Fruit fly (Drosophila melanogaster) whole organism, adult: ENCODE data around the gene mRpL4.

Experiments
- CG11617 ChIP-seq: fragments of 200-800 bp; sonication (Bioruptor generic); optimal IDR thresholded peaks from 2 replicates; lab custom pipeline; 2017; ENCODE audit warnings: mild to moderate bottlenecking, missing biosample characterization, missing genetic modification reagents, missing genetic modification characterization
- CG12768 ChIP-seq: fragments of 200-800 bp; sonication (Bioruptor generic); optimal IDR thresholded peaks from 2 replicates; lab custom pipeline; 2017; ENCODE audit warnings: missing biosample characterization, missing genetic modification characterization, mild to moderate bottlenecking, moderate library complexity, missing genetic modification reagents
- CG14711 ChIP-seq: fragments of 200-800 bp; sonication (Bioruptor generic); optimal IDR thresholded peaks from 2 replicates; lab custom pipeline; 2018; ENCODE audit warnings: missing biosample characterization, mild to moderate bottlenecking, missing genetic modification characterization, moderate library complexity
- CG1620 ChIP-seq: fragments of 200-800 bp; sonication (Bioruptor generic); optimal IDR thresholded peaks from 2 replicates; lab custom pipeline; 2016; ENCODE audit warnings: missing biosample characterization, missing genetic modification characterization
- CG33017 ChIP-seq: fragments of 200-800 bp; sonication (Bioruptor generic); optimal IDR thresholded peaks from 2 replicates; lab custom pipeline; 2018; ENCODE audit warnings: missing biosample characterization, mild to moderate bottlenecking, missing genetic modification characterization, moderate library complexity
- CG5204 ChIP-seq: fragments of 200-800 bp; sonication (Bioruptor generic); optimal IDR thresholded peaks from 2 replicates; lab custom pipeline; 2016; ENCODE audit warnings: missing biosample characterization, missing genetic modification characterization
- CG7045 ChIP-seq: fragments of 200-800 bp; sonication (Bioruptor generic); optimal IDR thresholded peaks from 2 replicates; lab custom pipeline; 2017; ENCODE audit warnings: missing biosample characterization, mild to moderate bottlenecking, missing genetic modification characterization
- CG7101 ChIP-seq: fragments of 200-800 bp; sonication (Bioruptor generic); optimal IDR thresholded peaks from 2 replicates; lab custom pipeline; 2018; ENCODE audit warnings: missing biosample characterization, mild to moderate bottlenecking, missing genetic modification characterization, moderate library complexity
- Clk ChIP-seq: fragments of 200-800 bp; sonication (Bioruptor generic); optimal IDR thresholded peaks from 2 replicates; lab custom pipeline; 2017; ENCODE audit warnings: missing biosample characterization, missing genetic modification characterization
- Crg-1 ChIP-seq: fragments of 200-800 bp; sonication (Bioruptor generic); optimal IDR thresholded peaks from 2 replicates; lab custom pipeline; 2016; ENCODE audit warnings: missing biosample characterization, missing genetic modification characterization
- Hr96 ChIP-seq: fragments of 200-800 bp; sonication (Bioruptor generic); optimal IDR thresholded peaks from 2 replicates; lab custom pipeline; 2016; ENCODE audit warnings: missing biosample characterization, missing genetic modification characterization
- Mnt ChIP-seq: fragments of 200-800 bp; sonication (Bioruptor generic); optimal IDR thresholded peaks from 2 replicates; lab custom pipeline; 2016; ENCODE audit warnings: missing biosample characterization, mild to moderate bottlenecking, missing genetic modification characterization
- bab1 ChIP-seq: fragments of 200-800 bp; sonication (Bioruptor generic); optimal IDR thresholded peaks from 3 replicates; lab custom pipeline; 2019; ENCODE audit warnings: missing biosample characterization, mild to moderate bottlenecking, missing genetic modification characterization, moderate library complexity
- cic ChIP-seq: fragments of 200-800 bp; sonication (Bioruptor generic); optimal IDR thresholded peaks from 2 replicates; lab custom pipeline; 2017; ENCODE audit warnings: missing biosample characterization, mild to moderate bottlenecking, missing genetic modification characterization, moderate library complexity
- cnc ChIP-seq, 2 experiments: fragments of >200 bp; optimal IDR thresholded peaks; 2 replicates each; lab custom pipeline; 2017
- kay ChIP-seq: fragments of 200-800 bp; sonication (Bioruptor generic); peaks from one replicate; lab custom pipeline; 2016; ENCODE audit warnings: missing biosample characterization, missing genetic modification characterization, borderline replicate concordance
- ovo ChIP-seq: fragments of 200-800 bp; sonication (Bioruptor generic); optimal IDR thresholded peaks from 2 replicates; lab custom pipeline; 2016; ENCODE audit warnings: missing biosample characterization, missing genetic modification characterization
- pad ChIP-seq: fragments of 200-800 bp; sonication (Bioruptor generic); optimal IDR thresholded peaks from 3 replicates; lab custom pipeline; 2017; ENCODE audit warnings: missing biosample characterization, missing genetic modification characterization, mild to moderate bottlenecking, moderate library complexity, missing genetic modification reagents
- tj ChIP-seq: fragments of 200-800 bp; sonication (Bioruptor generic); optimal IDR thresholded peaks from 3 replicates; lab custom pipeline; 2017; ENCODE audit warnings: missing biosample characterization, mild to moderate bottlenecking, missing genetic modification characterization, moderate library complexity
- toe ChIP-seq: fragments of 200-800 bp; sonication (Bioruptor generic); optimal IDR thresholded peaks from 2 replicates; lab custom pipeline; 2016; ENCODE audit warnings: missing biosample characterization, missing genetic modification characterization

Gene mRpL4

dm6 chr2L:16350742-16351568 lies 22.0 kb upstream of the mRpL4 start:
- TF ChIP-seq toe (GFP tag; lab: Kevin White, UChicago) (peak; percentile 86), CG12768 (peak; percentile 96), CG7045 (GFP tag; lab: Kevin White, UChicago) (peak; percentile 96), bab1 (GFP tag; lab: Kevin White, UChicago) (peak; percentile 99), CG7101 (tag; lab: Kevin White, UChicago) (peak; percentile 97), pad (GFP tag; lab: Kevin White, UChicago) (peak; percentile 88), Clk (GFP tag; lab: Kevin White, UChicago) (peak; percentile 91), Crg-1 (peak; percentile 93), cic (GFP tag; lab: Kevin White, UChicago) (peak; percentile 72), CG1620 (GFP tag; lab: Kevin White, UChicago) (peak; percentile 90), tj (peak; percentile 98), Mnt (GFP tag; lab: Kevin White, UChicago) (peak; percentile 85), CG5204 (GFP tag; lab: Kevin White, UChicago) (peak; percentile 94), CG14711 (peak; percentile 93), kay (GFP tag; lab: Kevin White, UChicago) (peak; percentile 78), cnc (optimal IDR thresholded peaks at IDR 0.05; lab: Kevin White, UChicago) (no peak), CG33017 (tag; lab: Kevin White, UChicago) (peak; percentile 97), CG11617 (GFP tag; lab: Kevin White, UChicago) (peak; percentile 95), ovo (GFP tag; lab: Kevin White, UChicago) (peak; percentile 82), Hr96 (peak; percentile 91)

- TF ChIP-seq toe (GFP tag; lab: Kevin White, UChicago) (peak; percentile 70), CG5204 (GFP tag; lab: Kevin White, UChicago) (peak; percentile 19), pad (GFP tag; lab: Kevin White, UChicago) (peak; percentile 53), CG11617 (GFP tag; lab: Kevin White, UChicago) (peak; percentile 68), bab1 (GFP tag; lab: Kevin White, UChicago) (peak; percentile 67), Crg-1 (peak; percentile 42), CG12768 (peak; percentile 57), cic (GFP tag; lab: Kevin White, UChicago) (no peak), CG1620 (GFP tag; lab: Kevin White, UChicago) (peak; percentile 75), cnc (optimal IDR thresholded peaks at IDR 0.05; lab: Kevin White, UChicago) (no peak), CG7101 (tag; lab: Kevin White, UChicago) (peak; percentile 71), CG33017 (tag; lab: Kevin White, UChicago) (peak; percentile 67), CG7045 (GFP tag; lab: Kevin White, UChicago) (peak; percentile 50), kay (GFP tag; lab: Kevin White, UChicago) (no peak), Mnt (GFP tag; lab: Kevin White, UChicago) (no peak), Hr96 (peak; percentile 45), ovo (GFP tag; lab: Kevin White, UChicago) (peak; percentile 79), tj (no peak), Clk (GFP tag; lab: Kevin White, UChicago) (no peak), CG14711 (peak; percentile 38)
Measured at dm6 chr2L:16350160-16350633, 21.3 kb upstream of the mRpL4 start.

DNA sequence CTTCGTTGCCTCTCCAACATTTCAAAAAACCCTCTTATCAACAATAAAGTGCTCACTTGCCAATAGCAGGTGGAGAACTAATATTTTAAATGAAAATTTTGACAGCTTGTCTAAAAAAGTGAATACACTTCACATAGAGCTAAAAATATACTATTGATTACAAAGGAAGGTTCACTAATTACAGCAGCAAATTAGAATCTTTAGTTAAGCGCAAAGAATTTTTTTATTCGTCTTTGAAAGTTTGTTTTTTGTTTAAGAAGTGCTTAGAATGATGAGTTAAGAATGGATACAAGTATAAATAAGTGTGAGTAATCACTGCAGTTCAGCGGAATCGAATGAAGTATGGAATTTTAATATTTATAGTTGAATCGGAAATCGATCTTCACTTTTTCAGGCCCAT lies 13.3 kb upstream of the mRpL4 start, which contains the start of gene CG44405:
Gene CG44405, minus strand, starts transcription at position 101 of the 400 bp plus-strand sequence.
- no peak for TF ChIP-seq ovo (GFP tag; lab: Kevin White, UChicago)
- TF ChIP-seq CG7045 (GFP tag; lab: Kevin White, UChicago), result no peak
- no peak for TF ChIP-seq Crg-1
- no peak for TF ChIP-seq Mnt (GFP tag; lab: Kevin White, UChicago)
- TF ChIP-seq cnc (optimal IDR thresholded peaks at IDR 0.05; lab: Kevin White, UChicago), result no peak
- no peak for TF ChIP-seq CG7101 (tag; lab: Kevin White, UChicago)
- TF ChIP-seq CG12768, result no peak
- TF ChIP-seq bab1 (GFP tag; lab: Kevin White, UChicago), result no peak
- no peak for TF ChIP-seq CG11617 (GFP tag; lab: Kevin White, UChicago)
- TF ChIP-seq Clk (GFP tag; lab: Kevin White, UChicago), result no peak
- no peak for TF ChIP-seq cic (GFP tag; lab: Kevin White, UChicago)
- TF ChIP-seq CG1620 (GFP tag; lab: Kevin White, UChicago), result no peak
- no peak for TF ChIP-seq toe (GFP tag; lab: Kevin White, UChicago)

- TF ChIP-seq cic (GFP tag; lab: Kevin White, UChicago), result no peak
- TF ChIP-seq CG7045 (GFP tag; lab: Kevin White, UChicago), result no peak
- no peak for TF ChIP-seq ovo (GFP tag; lab: Kevin White, UChicago)
- TF ChIP-seq bab1 (GFP tag; lab: Kevin White, UChicago), result no peak
- no peak for TF ChIP-seq CG1620 (GFP tag; lab: Kevin White, UChicago)
- TF ChIP-seq CG14711, result no peak
- no peak for TF ChIP-seq kay (GFP tag; lab: Kevin White, UChicago)
- no peak for TF ChIP-seq CG5204 (GFP tag; lab: Kevin White, UChicago)
- TF ChIP-seq pad (GFP tag; lab: Kevin White, UChicago), result no peak
- TF ChIP-seq CG7101 (tag; lab: Kevin White, UChicago), result no peak
Measured at dm6 chr2L:16340268-16340667, 11.3 kb upstream of the mRpL4 start, which contains the start of gene CG42266. CG42266 (minus strand) TSS chr2L:16340368.

dm6 chr2L:16337785-16338184 lies 8.9 kb upstream of the mRpL4 start, which contains the start of gene CG31817:
CG31817 (minus strand) TSS chr2L:16337885.
- TF ChIP-seq cic (GFP tag; lab: Kevin White, UChicago) (no peak), ovo (GFP tag; lab: Kevin White, UChicago) (no peak), CG14711 (no peak), pad (GFP tag; lab: Kevin White, UChicago) (no peak), CG7101 (tag; lab: Kevin White, UChicago) (no peak), Hr96 (no peak), cnc (optimal IDR thresholded peaks at IDR 0.05; lab: Kevin White, UChicago) (no peak), bab1 (GFP tag; lab: Kevin White, UChicago) (no peak)
